Worm (Caenorhabditis elegans) whole organism, L2 larva: ENCODE results near the gene lido-10.

Source experiments
- Y55F3AM.14 ChIP-seq: fragments of 200-800 bp; sonication (Bioruptor generic); optimal IDR thresholded peaks from 2 replicates; lab custom pipeline; 2018; ENCODE audit warnings: mild to moderate bottlenecking, missing genetic modification characterization, missing compliant biosample characterization
- egl-27 ChIP-seq: sonication (generic microtip); optimal IDR thresholded peaks from 3 replicates; lab custom pipeline; 2017; ENCODE audit warnings: missing biosample characterization, missing genetic modification reagents, missing genetic modification characterization
- fos-1 ChIP-seq: fragments of 150-350 bp; optimal IDR thresholded peaks from 2 replicates; lab custom pipeline; 2014; ENCODE audit warnings: missing biosample characterization, missing genetic modification characterization
- nhr-10 ChIP-seq: sonication (generic microtip); optimal IDR thresholded peaks from 2 replicates; lab custom pipeline; 2017; ENCODE audit warnings: missing biosample characterization, missing genetic modification characterization
- nhr-11 ChIP-seq: fragments of 150-350 bp; optimal IDR thresholded peaks from 2 replicates; lab custom pipeline; 2014; ENCODE audit warnings: missing biosample characterization, missing genetic modification characterization
- nhr-237 ChIP-seq: fragments of 150-350 bp; optimal IDR thresholded peaks from 2 replicates; lab custom pipeline; 2014; ENCODE audit warnings: missing biosample characterization, missing genetic modification characterization
- nhr-25 ChIP-seq: fragments of 150-350 bp; sonication (generic microtip); optimal IDR thresholded peaks from 3 replicates; lab custom pipeline; 2014; ENCODE audit warnings: missing biosample characterization, missing genetic modification characterization
- skn-1 ChIP-seq: sonication (generic microtip); optimal IDR thresholded peaks from 2 replicates; lab custom pipeline; 2017; ENCODE audit warnings: missing biosample characterization, missing genetic modification characterization
- unc-55 ChIP-seq: fragments of 150-350 bp; sonication (generic microtip); optimal IDR thresholded peaks from 3 replicates; lab custom pipeline; 2014; ENCODE audit warnings: missing biosample characterization, missing genetic modification reagents, missing genetic modification characterization

DNA sequence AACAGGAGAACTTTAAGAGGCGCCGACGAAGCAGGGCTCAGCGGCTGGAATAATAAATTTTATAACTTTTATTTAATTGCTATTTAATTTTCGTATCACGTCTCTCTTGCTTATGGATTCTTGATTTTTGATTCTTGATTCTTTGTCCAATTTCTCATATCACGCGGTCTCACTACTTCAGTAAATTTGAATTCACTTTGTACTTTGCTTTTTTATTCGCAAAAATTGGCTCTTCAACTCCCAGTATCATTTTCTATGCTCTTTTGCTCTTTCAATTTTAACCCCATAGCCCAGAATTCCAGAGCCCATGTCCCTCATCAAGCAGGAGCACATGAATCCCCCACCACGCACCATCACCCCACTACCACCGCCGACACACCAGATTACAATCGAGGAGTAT, at the start of gene lido-10:
- TF ChIP-seq fos-1 (tag; lab: Kevin White, UChicago) (no peak), skn-1 (no peak), unc-55 (GFP tag; lab: Kevin White, UChicago) (no peak), Y55F3AM.14 (GFP tag; lab: Kevin White, UChicago) (no peak), nhr-25 (tag; lab: Kevin White, UChicago) (no peak), nhr-11 (tag; lab: Kevin White, UChicago) (no peak), egl-27 (tag; lab: Kevin White, UChicago) (no peak), nhr-10 (tag; lab: Kevin White, UChicago) (no peak), nhr-237 (no peak)
